Worm (Caenorhabditis elegans): Measurements from ENCODE around the gene C01G12.5.

Gene C01G12.5

DNA sequence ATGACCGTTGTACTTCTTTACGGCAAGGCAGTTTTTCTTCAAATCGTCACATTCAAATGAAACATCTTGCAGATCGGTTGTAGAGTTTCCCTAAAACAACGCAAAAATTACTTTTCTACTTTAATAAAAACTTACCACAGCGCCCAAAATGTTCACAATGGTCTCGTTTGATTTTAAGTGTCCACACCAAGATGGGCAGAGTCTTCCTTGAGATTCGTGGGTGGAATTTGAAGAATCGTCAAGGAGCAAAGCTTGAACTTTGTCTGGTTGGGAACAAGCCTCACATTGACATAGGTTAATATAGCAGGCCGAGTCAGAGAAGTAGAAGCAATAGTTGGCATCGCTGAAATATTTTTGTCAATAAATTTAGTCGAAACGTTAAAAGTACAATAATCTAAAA lies 17.7 kb upstream of the C01G12.5 start:
- no peak for TF ChIP-seq lin-26 (GFP tag; IDR thresholded peaks at IDR 0.05)
- TF ChIP-seq dpff-1 (tag; optimal IDR thresholded peaks at IDR 0.05), result no peak
- no peak for TF ChIP-seq C06A6.2 (GFP tag; conservative IDR thresholded peaks at IDR 0.05)
- no peak for TF ChIP-seq hlh-26 (GFP tag; conservative IDR thresholded peaks at IDR 0.05)
- TF ChIP-seq Y67H2A.10 (GFP tag; conservative IDR thresholded peaks at IDR 0.05), result no peak
- TF ChIP-seq sea-2 (GFP tag; IDR thresholded peaks at IDR 0.05), result no peak
- no peak for TF ChIP-seq bed-1 (GFP tag; IDR thresholded peaks at IDR 0.05)
- no peak for TF ChIP-seq F23B12.7 (tag; optimal IDR thresholded peaks at IDR 0.05; ENCODE audit: insufficient read depth)
- TF ChIP-seq attf-3 (GFP tag; conservative IDR thresholded peaks at IDR 0.05), result no peak
- no peak for TF ChIP-seq B0019.2 (GFP tag; conservative IDR thresholded peaks at IDR 0.05)
- no peak for TF ChIP-seq tlf-1 (GFP tag; optimal IDR thresholded peaks at IDR 0.05)
- no peak for TF ChIP-seq atf-7 (tag; optimal IDR thresholded peaks at IDR 0.05)
- TF ChIP-seq ceh-79 (tag; optimal IDR thresholded peaks at IDR 0.05), result no peak
- no peak for TF ChIP-seq snpc-4 (GFP tag; optimal IDR thresholded peaks at IDR 0.05)
- no peak for TF ChIP-seq snpc-4 (tag; optimal IDR thresholded peaks at IDR 0.05)
- no peak for TF ChIP-seq lin-35 (GFP tag; optimal IDR thresholded peaks at IDR 0.05)
- no peak for TF ChIP-seq lin-40 (tag; optimal IDR thresholded peaks at IDR 0.05)

- TF ChIP-seq ama-1 (optimal IDR thresholded peaks at IDR 0.05) (peak; percentile 60), ama-1 (GFP tag; optimal IDR thresholded peaks at IDR 0.05) (no peak), ztf-22 (GFP tag; optimal IDR thresholded peaks at IDR 0.05) (no peak)
Observed at ce11 chrII:14604261-14604660, 17.0 kb upstream of the C01G12.5 start.

DNA sequence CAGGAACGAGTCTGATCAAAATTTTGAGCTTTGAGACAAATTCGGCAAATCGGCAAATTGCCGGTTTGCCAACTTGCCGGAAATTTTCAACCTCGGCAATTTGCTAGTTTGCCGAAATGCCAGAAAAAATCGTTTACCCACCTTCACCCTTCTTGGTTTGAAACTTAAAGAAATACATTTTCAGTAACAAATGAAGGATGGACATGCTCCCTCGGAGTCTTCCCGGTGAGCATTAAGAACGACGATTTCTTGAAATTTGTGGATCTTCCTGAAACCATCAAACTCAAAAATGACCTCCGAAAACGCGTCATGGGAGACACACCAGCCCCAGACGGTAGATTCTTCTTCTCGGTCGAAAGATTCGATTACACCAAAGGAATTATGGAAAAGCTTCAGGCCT lies 15.4 kb upstream of the C01G12.5 start:
- TF ChIP-seq F52B5.7 (tag; optimal IDR thresholded peaks at IDR 0.05) (no peak), let-526 (GFP tag; IDR thresholded peaks at IDR 0.05) (no peak), F22D6.2 (tag; optimal IDR thresholded peaks at IDR 0.05) (no peak), sptf-2 (GFP tag; optimal IDR thresholded peaks at IDR 0.05) (no peak), nfyb-1 (GFP tag; IDR thresholded peaks at IDR 0.05) (no peak), ztf-3 (GFP tag; optimal IDR thresholded peaks at IDR 0.05) (no peak)

DNA sequence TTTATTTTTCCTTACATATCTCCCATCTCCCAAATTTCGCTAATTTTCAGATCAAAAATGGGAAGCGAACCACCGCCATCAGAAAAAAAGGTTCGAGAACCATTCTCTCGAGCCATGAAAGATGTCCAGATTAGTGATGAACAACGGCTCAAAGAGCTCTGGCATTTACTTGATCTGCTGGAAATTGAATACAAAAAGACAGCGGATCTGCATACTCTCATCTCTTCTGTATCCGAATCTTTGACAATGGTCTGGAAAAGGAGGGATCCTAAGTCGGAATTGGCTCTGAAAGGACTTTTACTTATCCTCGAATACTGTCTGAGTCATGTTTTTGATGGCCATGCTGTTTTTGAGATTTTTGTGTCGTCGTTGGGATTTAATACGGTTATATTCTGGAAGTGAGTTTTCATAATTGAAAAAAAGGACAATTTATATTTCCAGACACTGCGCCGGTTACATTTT lies 13.6 kb upstream of the C01G12.5 start, which contains the start of gene tps-2:
tps-2 (plus strand) TSS at position 51 of the 462 bp plus-strand sequence.
- peak; percentile 84 for TF ChIP-seq ama-1 (optimal IDR thresholded peaks at IDR 0.05)
- TF ChIP-seq ama-1 (GFP tag; optimal IDR thresholded peaks at IDR 0.05), result no peak
- TF ChIP-seq ceh-27 (GFP tag; optimal IDR thresholded peaks at IDR 0.05), result no peak
- TF ChIP-seq unc-130 (GFP tag; optimal IDR thresholded peaks at IDR 0.05), result no peak
- TF ChIP-seq aptf-2 (GFP tag; conservative IDR thresholded peaks at IDR 0.05), result no peak
- TF ChIP-seq xnd-1 (tag; optimal IDR thresholded peaks at IDR 0.05), result no peak
- TF ChIP-seq dox-1 (GFP tag; IDR thresholded peaks at IDR 0.05), result 0 out of 2 replicates have a peak, but pooled peaks have one; percentile 4
- no peak for TF ChIP-seq nhr-179 (tag; optimal IDR thresholded peaks at IDR 0.05)
- TF ChIP-seq attf-5 (GFP tag; optimal IDR thresholded peaks at IDR 0.05), result no peak
- peak in 1 of 2 experiments; percentile 6 for TF ChIP-seq let-607 (tag; optimal IDR thresholded peaks at IDR 0.05)
- no peak for TF ChIP-seq mes-4 (tag; optimal IDR thresholded peaks at IDR 0.05)

Measured in whole organism, young adult.